Fruit fly (Drosophila melanogaster) whole organism, prepupa: ENCODE results near the gene Irk1.

Experiments
- CG10631 ChIP-seq: fragments of 200-800 bp; sonication (Bioruptor generic); optimal IDR thresholded peaks from 2 replicates; lab custom pipeline; 2016; ENCODE audit warnings: missing biosample characterization, missing genetic modification characterization
- CG10669 ChIP-seq: fragments of 200-800 bp; sonication (Bioruptor generic); optimal IDR thresholded peaks from 3 replicates; lab custom pipeline; 2018; ENCODE audit warnings: missing biosample characterization, mild to moderate bottlenecking, missing genetic modification characterization, moderate library complexity
- CG31627 ChIP-seq: fragments of 200-800 bp; sonication (Bioruptor generic); optimal IDR thresholded peaks from 3 replicates; lab custom pipeline; 2016; ENCODE audit warnings: missing biosample characterization, missing genetic modification characterization
- CG34406 ChIP-seq: fragments of 200-800 bp; sonication (Bioruptor generic); optimal IDR thresholded peaks from 3 replicates; lab custom pipeline; 2016; ENCODE audit warnings: missing biosample characterization, missing genetic modification characterization
- CG7368 ChIP-seq: fragments of 200-800 bp; sonication (Bioruptor generic); optimal IDR thresholded peaks from 3 replicates; lab custom pipeline; 2016; ENCODE audit warnings: missing biosample characterization, missing genetic modification characterization
- Eip75B ChIP-seq: fragments of 200-800 bp; sonication (Bioruptor generic); optimal IDR thresholded peaks from 3 replicates; lab custom pipeline; 2016; ENCODE audit warnings: missing biosample characterization, missing genetic modification characterization
- Hr39 ChIP-seq: fragments of 200-800 bp; sonication (Bioruptor generic); optimal IDR thresholded peaks from 2 replicates; lab custom pipeline; 2016; ENCODE audit warnings: missing biosample characterization, missing genetic modification characterization
- OdsH ChIP-seq: fragments of 200-800 bp; sonication (Bioruptor generic); optimal IDR thresholded peaks from 3 replicates; lab custom pipeline; 2016; ENCODE audit warnings: missing biosample characterization, missing genetic modification characterization
- achi ChIP-seq: fragments of 200-800 bp; sonication (Bioruptor generic); optimal IDR thresholded peaks from 3 replicates; lab custom pipeline; 2016; ENCODE audit warnings: missing biosample characterization, missing genetic modification characterization

- TF ChIP-seq Eip75B (no peak), CG10669 (GFP tag; lab: Kevin White, UChicago) (no peak), Hr39 (no peak), CG31627 (GFP tag; lab: Kevin White, UChicago) (no peak), achi (no peak), CG34406 (no peak), CG7368 (no peak), CG10631 (GFP tag; lab: Kevin White, UChicago) (no peak), OdsH (GFP tag; lab: Kevin White, UChicago) (no peak)
Measured at dm6 chr3R:23134690-23135089, 33.4 kb upstream of the Irk1 start.
